Worm (Caenorhabditis elegans) whole organism, L3 larva: ENCODE data around the gene skn-1.

Experiments
- R02D3.7 ChIP-seq: fragments of 150-350 bp; optimal IDR thresholded peaks from 2 replicates; lab custom pipeline; 2014; ENCODE audit warnings: missing biosample characterization, missing genetic modification characterization
- ZK546.5 ChIP-seq: sonication (generic microtip); optimal IDR thresholded peaks from 2 replicates; lab custom pipeline; 2017; ENCODE audit warnings: missing biosample characterization, missing genetic modification characterization
- aly-2 ChIP-seq: fragments of 150-350 bp; optimal IDR thresholded peaks from 2 replicates; lab custom pipeline; 2014; ENCODE audit warnings: missing biosample characterization, missing genetic modification characterization
- ama-1 ChIP-seq: fragments of 150-350 bp; optimal IDR thresholded peaks from 2 replicates; lab custom pipeline; 2018
- ceh-16 ChIP-seq: sonication (generic microtip); optimal IDR thresholded peaks from 2 replicates; lab custom pipeline; 2017; ENCODE audit warnings: missing biosample characterization, missing genetic modification characterization
- ceh-28 ChIP-seq: fragments of 150-350 bp; optimal IDR thresholded peaks from 2 replicates; lab custom pipeline; 2014; ENCODE audit warnings: missing biosample characterization, missing genetic modification reagents, missing genetic modification characterization
- ceh-82 ChIP-seq: fragments of 150-350 bp; optimal IDR thresholded peaks from 2 replicates; lab custom pipeline; 2014; ENCODE audit warnings: missing biosample characterization, missing genetic modification characterization
- ceh-9 ChIP-seq: sonication (generic microtip); optimal IDR thresholded peaks from 2 replicates; lab custom pipeline; 2018; ENCODE audit warnings: missing biosample characterization, missing genetic modification characterization
- daf-12 ChIP-seq: fragments of 150-350 bp; optimal IDR thresholded peaks from 2 replicates; lab custom pipeline; 2014; ENCODE audit warnings: missing biosample characterization, missing genetic modification reagents, missing genetic modification characterization
- egl-27 ChIP-seq: sonication (generic microtip); optimal IDR thresholded peaks from 4 replicates; lab custom pipeline; 2017; ENCODE audit warnings: missing biosample characterization, missing genetic modification reagents, missing genetic modification characterization
- egl-5 ChIP-seq: fragments of 150-350 bp; optimal IDR thresholded peaks from 2 replicates; lab custom pipeline; 2017; ENCODE audit warnings: missing biosample characterization, missing genetic modification reagents, missing genetic modification characterization, inconsistent platforms
- elt-1 ChIP-seq: fragments of 150-350 bp; optimal IDR thresholded peaks from 2 replicates; lab custom pipeline; 2014; ENCODE audit warnings: missing biosample characterization, missing genetic modification characterization
- elt-2 ChIP-seq: sonication (generic microtip); optimal IDR thresholded peaks from 2 replicates; lab custom pipeline; 2016; ENCODE audit warnings: missing genetic modification reagents, mild to moderate bottlenecking, missing genetic modification characterization, missing compliant biosample characterization
- elt-3 ChIP-seq, 3 experiments: fragments of 150-350 bp in 1 of 3; sonication (generic microtip) in 2 of 3; optimal IDR thresholded peaks; 2 replicates in 2 of 3; 4 replicates in 1 of 3; lab custom pipeline; 2014 to 2017; ENCODE audit warnings: missing biosample characterization in 3 of 3, missing genetic modification characterization in 3 of 3
- eor-1 ChIP-seq, 2 experiments: fragments of 150-350 bp; optimal IDR thresholded peaks; 2 replicates each; lab custom pipeline; 2014 to 2018; ENCODE audit warnings: missing biosample characterization in 2 of 2, missing genetic modification characterization in 2 of 2
- fkh-10 ChIP-seq: sonication (generic microtip); optimal IDR thresholded peaks from 2 replicates; lab custom pipeline; 2017; ENCODE audit warnings: missing biosample characterization, missing genetic modification reagents, missing genetic modification characterization
- fkh-2 ChIP-seq: fragments of 150-350 bp; optimal IDR thresholded peaks from 2 replicates; lab custom pipeline; 2014; ENCODE audit warnings: missing biosample characterization, missing genetic modification reagents, missing genetic modification characterization
- fos-1 ChIP-seq: fragments of 150-350 bp; optimal IDR thresholded peaks from 2 replicates; lab custom pipeline; 2014; ENCODE audit warnings: missing biosample characterization, missing genetic modification characterization
- hmg-11 ChIP-seq: sonication (generic microtip); optimal IDR thresholded peaks from 2 replicates; lab custom pipeline; 2016; ENCODE audit warnings: missing genetic modification characterization, missing compliant biosample characterization
- jun-1 ChIP-seq: fragments of 150-350 bp; optimal IDR thresholded peaks from 2 replicates; lab custom pipeline; 2014; ENCODE audit warnings: missing biosample characterization, missing genetic modification reagents, missing genetic modification characterization
- lin-15B ChIP-seq: fragments of 150-350 bp; optimal IDR thresholded peaks from 2 replicates; lab custom pipeline; 2014; ENCODE audit warnings: missing biosample characterization, missing genetic modification characterization
- lin-39 ChIP-seq: fragments of 150-350 bp; optimal IDR thresholded peaks from 2 replicates; lab custom pipeline; 2018; ENCODE audit warnings: missing biosample characterization, missing genetic modification reagents, missing genetic modification characterization
- lsy-12 ChIP-seq: sonication (generic microtip); optimal IDR thresholded peaks from 2 replicates; lab custom pipeline; 2016; ENCODE audit warnings: mild to moderate bottlenecking, missing genetic modification characterization, missing compliant biosample characterization
- mdl-1 ChIP-seq: fragments of 150-350 bp; optimal IDR thresholded peaks from 2 replicates; lab custom pipeline; 2014; ENCODE audit warnings: missing biosample characterization, missing genetic modification characterization
- mml-1 ChIP-seq: fragments of 150-350 bp; sonication (generic microtip); optimal IDR thresholded peaks from 3 replicates; lab custom pipeline; 2014; ENCODE audit warnings: missing biosample characterization, missing genetic modification characterization
- nfya-1 ChIP-seq: sonication (generic microtip); optimal IDR thresholded peaks from 2 replicates; lab custom pipeline; 2017; ENCODE audit warnings: missing genetic modification characterization, mild to moderate bottlenecking, missing compliant biosample characterization, antibody characterized with exemption, moderate library complexity; ENCODE audit not compliant: insufficient read depth
- nhr-11 ChIP-seq: fragments of 150-350 bp; optimal IDR thresholded peaks from 2 replicates; lab custom pipeline; 2014; ENCODE audit warnings: missing biosample characterization, missing genetic modification characterization
- nhr-12 ChIP-seq: fragments of 150-350 bp; optimal IDR thresholded peaks from 2 replicates; lab custom pipeline; 2014; ENCODE audit warnings: missing biosample characterization, missing genetic modification characterization
- nhr-23 ChIP-seq: fragments of 150-350 bp; optimal IDR thresholded peaks from 2 replicates; lab custom pipeline; 2014; ENCODE audit warnings: missing biosample characterization, missing genetic modification reagents, missing genetic modification characterization
- nhr-237 ChIP-seq: fragments of 150-350 bp; optimal IDR thresholded peaks from 2 replicates; lab custom pipeline; 2014; ENCODE audit warnings: missing biosample characterization, missing genetic modification characterization
- nhr-25 ChIP-seq: sonication (generic microtip); optimal IDR thresholded peaks from 2 replicates; lab custom pipeline; 2017; ENCODE audit warnings: missing biosample characterization, missing genetic modification characterization
- nhr-28 ChIP-seq: fragments of 150-350 bp; optimal IDR thresholded peaks from 2 replicates; lab custom pipeline; 2014; ENCODE audit warnings: missing biosample characterization, missing genetic modification characterization
- nhr-43 ChIP-seq: sonication (generic microtip); optimal IDR thresholded peaks from 2 replicates; lab custom pipeline; 2016; ENCODE audit warnings: mild to moderate bottlenecking, missing genetic modification characterization, missing compliant biosample characterization; ENCODE audit not compliant: poor library complexity, severe bottlenecking
- nhr-67 ChIP-seq: fragments of 150-350 bp; optimal IDR thresholded peaks from 2 replicates; lab custom pipeline; 2014; ENCODE audit warnings: missing biosample characterization, missing genetic modification characterization
- nhr-76 ChIP-seq: fragments of 150-350 bp; sonication (generic microtip); optimal IDR thresholded peaks from 5 replicates; lab custom pipeline; 2014; ENCODE audit warnings: missing biosample characterization, missing genetic modification characterization
- nhr-77 ChIP-seq: fragments of 150-350 bp; optimal IDR thresholded peaks from 2 replicates; lab custom pipeline; 2014; ENCODE audit warnings: missing biosample characterization, missing genetic modification characterization
- pha-4 ChIP-seq: fragments of 150-350 bp; optimal IDR thresholded peaks from 2 replicates; lab custom pipeline; 2014; ENCODE audit warnings: missing biosample characterization, missing genetic modification reagents, missing genetic modification characterization
- pqm-1 ChIP-seq: fragments of 150-350 bp; optimal IDR thresholded peaks from 2 replicates; lab custom pipeline; 2017; ENCODE audit warnings: missing biosample characterization, missing genetic modification characterization, inconsistent platforms
- sea-2 ChIP-seq: fragments of 150-350 bp; sonication (generic microtip); optimal IDR thresholded peaks from 4 replicates; lab custom pipeline; 2014; ENCODE audit warnings: missing biosample characterization, missing genetic modification reagents, missing genetic modification characterization
- skn-1 ChIP-seq: fragments of 150-350 bp; optimal IDR thresholded peaks from 2 replicates; lab custom pipeline; 2014; ENCODE audit warnings: missing biosample characterization, missing genetic modification characterization
- snpc-4 ChIP-seq: fragments of 150-350 bp; optimal IDR thresholded peaks from 2 replicates; lab custom pipeline; 2014; ENCODE audit warnings: missing biosample characterization, missing genetic modification characterization
- tbx-2 ChIP-seq: sonication (generic microtip); optimal IDR thresholded peaks from 2 replicates; lab custom pipeline; 2016; ENCODE audit warnings: mild to moderate bottlenecking, missing genetic modification characterization, missing compliant biosample characterization
- unc-39 ChIP-seq: sonication (generic microtip); optimal IDR thresholded peaks from 4 replicates; lab custom pipeline; 2017; ENCODE audit warnings: missing biosample characterization, missing genetic modification characterization
- unc-62 ChIP-seq: fragments of 150-350 bp; sonication (generic microtip); optimal IDR thresholded peaks from 4 replicates; lab custom pipeline; 2014; ENCODE audit warnings: missing biosample characterization, missing genetic modification reagents, missing genetic modification characterization
- zag-1 ChIP-seq: fragments of 150-350 bp; optimal IDR thresholded peaks from 2 replicates; lab custom pipeline; 2014; ENCODE audit warnings: missing biosample characterization, missing genetic modification characterization
- ztf-11 ChIP-seq: fragments of 150-350 bp; optimal IDR thresholded peaks from 2 replicates; lab custom pipeline; 2014; ENCODE audit warnings: missing biosample characterization, missing genetic modification characterization
- ztf-4 ChIP-seq: fragments of 150-350 bp; optimal IDR thresholded peaks from 2 replicates; lab custom pipeline; 2014; ENCODE audit warnings: missing biosample characterization, missing genetic modification characterization

The skn-1 gene

ce11 chrIV:5605225-5605624, 55.0 kb downstream of the skn-1 start:
- peak; percentile 8 for TF ChIP-seq ama-1
- TF ChIP-seq nfya-1 (tag; lab: Kevin White, UChicago) = no peak
- no peak for TF ChIP-seq elt-1 (tag; lab: Kevin White, UChicago)
- TF ChIP-seq pha-4 = peak; percentile 23
- no peak for TF ChIP-seq ceh-28 (tag; lab: Kevin White, UChicago)
- TF ChIP-seq nhr-23 (tag; lab: Kevin White, UChicago) = peak; percentile 85
- TF ChIP-seq ceh-9 (tag; lab: Kevin White, UChicago) = no peak
- TF ChIP-seq nhr-28 (tag; lab: Kevin White, UChicago) = no peak
- no peak for TF ChIP-seq ceh-16
- TF ChIP-seq unc-39 (tag; lab: Kevin White, UChicago) = no peak

ce11 chrIV:5604465-5604864, 55.7 kb downstream of the skn-1 start:
- no peak for TF ChIP-seq R02D3.7 (tag; lab: Kevin White, UChicago)
- TF ChIP-seq pha-4 = peak; percentile 100
- no peak for TF ChIP-seq elt-3 (tag; optimal IDR thresholded peaks at IDR 0.05; lab: Kevin White, UChicago)
- TF ChIP-seq unc-62 = no peak
- TF ChIP-seq nhr-76 (tag; lab: Kevin White, UChicago) = no peak
- no peak for TF ChIP-seq nhr-25 (tag; lab: Kevin White, UChicago)
- TF ChIP-seq nhr-67 (tag; lab: Kevin White, UChicago) = no peak
- no peak for TF ChIP-seq fkh-2 (tag; lab: Kevin White, UChicago)
- TF ChIP-seq pqm-1 (tag; lab: Kevin White, UChicago) = peak; percentile 86
- no peak for TF ChIP-seq egl-27 (tag; lab: Kevin White, UChicago)
- no peak for TF ChIP-seq ztf-4 (tag; lab: Kevin White, UChicago)
- no peak for TF ChIP-seq ztf-11 (tag; lab: Kevin White, UChicago)
- TF ChIP-seq lsy-12 (tag; lab: Kevin White, UChicago) = peak; percentile 6
- peak; percentile 61 for TF ChIP-seq mdl-1 (tag; lab: Kevin White, UChicago)
- TF ChIP-seq hmg-11 (tag; lab: Kevin White, UChicago) = peak; percentile 26
- no peak for TF ChIP-seq nhr-23 (tag; lab: Kevin White, UChicago)
- no peak for TF ChIP-seq ceh-9 (tag; lab: Kevin White, UChicago)
- TF ChIP-seq nhr-28 (tag; lab: Kevin White, UChicago) = no peak
- TF ChIP-seq elt-1 (tag; lab: Kevin White, UChicago) = no peak
- no peak for TF ChIP-seq ZK546.5 (tag; lab: Kevin White, UChicago)
- TF ChIP-seq eor-1 (tag; optimal IDR thresholded peaks at IDR 0.05; lab: Kevin White, UChicago) = no peak
- TF ChIP-seq nhr-43 = peak; percentile 66
- no peak for TF ChIP-seq mml-1 (tag; lab: Kevin White, UChicago)
- peak; percentile 77 for TF ChIP-seq egl-5 (tag; lab: Kevin White, UChicago)
- no peak for TF ChIP-seq ama-1
- peak; percentile 75 for TF ChIP-seq elt-2
- TF ChIP-seq daf-12 = no peak
- TF ChIP-seq aly-2 (tag; lab: Kevin White, UChicago) = no peak
- TF ChIP-seq ceh-82 = no peak
- peak; percentile 31 for TF ChIP-seq tbx-2
- no peak for TF ChIP-seq ceh-16
- TF ChIP-seq nhr-11 = no peak
- peak; percentile 61 for TF ChIP-seq ceh-28 (tag; lab: Kevin White, UChicago)
- peak; percentile 94 for TF ChIP-seq skn-1 (tag; lab: Kevin White, UChicago)
- peak; percentile 75 for TF ChIP-seq snpc-4 (tag; lab: Kevin White, UChicago)
- peak; percentile 52 for TF ChIP-seq fkh-10 (GFP tag; lab: Kevin White, UChicago)
- peak; percentile 75 for TF ChIP-seq lin-39 (tag; lab: Kevin White, UChicago)
- TF ChIP-seq jun-1 (tag; lab: Kevin White, UChicago) = no peak
- no peak for TF ChIP-seq nhr-237 (tag; lab: Kevin White, UChicago)
- TF ChIP-seq unc-39 (tag; lab: Kevin White, UChicago) = no peak
- TF ChIP-seq nfya-1 (tag; lab: Kevin White, UChicago) = peak; percentile 78
- TF ChIP-seq lin-15B (tag; lab: Kevin White, UChicago) = no peak
- TF ChIP-seq nhr-77 (tag; lab: Kevin White, UChicago) = no peak
- no peak for TF ChIP-seq nhr-12 (tag; lab: Kevin White, UChicago)
- TF ChIP-seq sea-2 (GFP tag; lab: Kevin White, UChicago) = no peak
- no peak for TF ChIP-seq zag-1 (tag; lab: Kevin White, UChicago)
- no peak for TF ChIP-seq fos-1 (tag; lab: Kevin White, UChicago)
- TF ChIP-seq, all 47 proteins: peak for 15
